Fruit fly (Drosophila melanogaster) whole organism, wandering third instar larva: ENCODE data around the gene CG33293.

Experiments used
- Abd-B ChIP-seq: fragments of >200 bp; optimal IDR thresholded peaks from 2 replicates; lab custom pipeline; 2017; ENCODE audit warnings: missing biosample characterization, missing genetic modification characterization
- HLH106 ChIP-seq: fragments of 200-800 bp; optimal IDR thresholded peaks from 3 replicates; lab custom pipeline; 2019; ENCODE audit warnings: missing biosample characterization, mild to moderate bottlenecking, missing genetic modification characterization, moderate library complexity
- Hnf4 ChIP-seq: fragments of 200-800 bp; sonication (Bioruptor generic); optimal IDR thresholded peaks from 2 replicates; lab custom pipeline; 2016; ENCODE audit warnings: missing biosample characterization, mild to moderate bottlenecking, missing genetic modification characterization
- Rel ChIP-seq, 2 experiments: fragments of 200-800 bp; sonication (Bioruptor generic) in 1 of 2; optimal IDR thresholded peaks; 2 replicates in 1 of 2; 3 replicates in 1 of 2; lab custom pipeline; 2016 to 2019; ENCODE audit warnings: mild to moderate bottlenecking in 2 of 2, missing biosample characterization in 2 of 2, missing genetic modification characterization in 2 of 2, moderate library complexity in 1 of 2
- Vsx2 ChIP-seq: fragments of 200-300, 225-300 bp; sonication (Bioruptor generic); optimal IDR thresholded peaks from 2 replicates; lab custom pipeline; 2018; ENCODE audit warnings: missing biosample characterization, missing genetic modification characterization; ENCODE audit not compliant: partially characterized antibody
- dl ChIP-seq, 2 experiments: fragments of 175-275, 200-275 bp in 1 of 2; fragments of 200-275 bp in 1 of 2; sonication (Bioruptor generic); optimal IDR thresholded peaks; lab custom pipeline; 2018; ENCODE audit warnings: mild to moderate bottlenecking in 2 of 2, missing biosample characterization in 2 of 2, missing genetic modification characterization in 2 of 2, moderate library complexity in 2 of 2; ENCODE audit not compliant: partially characterized antibody in 2 of 2, insufficient read depth in 1 of 2
- ey ChIP-seq: fragments of 200-800 bp; sonication (Bioruptor generic); optimal IDR thresholded peaks from 2 replicates; lab custom pipeline; 2016; ENCODE audit warnings: missing biosample characterization, missing genetic modification characterization
- h ChIP-seq: fragments of 200-800 bp; sonication (Bioruptor generic); optimal IDR thresholded peaks from 3 replicates; lab custom pipeline; 2016; ENCODE audit warnings: missing biosample characterization, mild to moderate bottlenecking, missing genetic modification characterization
- jim ChIP-seq: fragments of 175-275, 200-325 bp; sonication (Bioruptor generic); optimal IDR thresholded peaks from 2 replicates; lab custom pipeline; 2016; ENCODE audit warnings: missing biosample characterization, mild to moderate bottlenecking, missing genetic modification characterization
- lola ChIP-seq: fragments of >200 bp; optimal IDR thresholded peaks from 2 replicates; lab custom pipeline; 2017; ENCODE audit warnings: missing biosample characterization, missing genetic modification characterization
- psq ChIP-seq: fragments of 200-800 bp; sonication (Bioruptor generic); optimal IDR thresholded peaks from 3 replicates; lab custom pipeline; 2017; ENCODE audit warnings: missing biosample characterization, mild to moderate bottlenecking, missing genetic modification characterization, moderate library complexity
- rgr ChIP-seq: fragments of 200-800 bp; sonication (Bioruptor generic); optimal IDR thresholded peaks from 3 replicates; lab custom pipeline; 2016; ENCODE audit warnings: missing biosample characterization, mild to moderate bottlenecking, missing genetic modification characterization
- usp ChIP-seq: fragments of >200 bp; optimal IDR thresholded peaks from 2 replicates; lab custom pipeline; 2017; ENCODE audit warnings: missing biosample characterization, missing genetic modification characterization
- woc ChIP-seq: sonication (Bioruptor generic); optimal IDR thresholded peaks from 2 replicates; lab custom pipeline; 2016; ENCODE audit warnings: missing biosample characterization, mild to moderate bottlenecking, missing genetic modification characterization

DNA sequence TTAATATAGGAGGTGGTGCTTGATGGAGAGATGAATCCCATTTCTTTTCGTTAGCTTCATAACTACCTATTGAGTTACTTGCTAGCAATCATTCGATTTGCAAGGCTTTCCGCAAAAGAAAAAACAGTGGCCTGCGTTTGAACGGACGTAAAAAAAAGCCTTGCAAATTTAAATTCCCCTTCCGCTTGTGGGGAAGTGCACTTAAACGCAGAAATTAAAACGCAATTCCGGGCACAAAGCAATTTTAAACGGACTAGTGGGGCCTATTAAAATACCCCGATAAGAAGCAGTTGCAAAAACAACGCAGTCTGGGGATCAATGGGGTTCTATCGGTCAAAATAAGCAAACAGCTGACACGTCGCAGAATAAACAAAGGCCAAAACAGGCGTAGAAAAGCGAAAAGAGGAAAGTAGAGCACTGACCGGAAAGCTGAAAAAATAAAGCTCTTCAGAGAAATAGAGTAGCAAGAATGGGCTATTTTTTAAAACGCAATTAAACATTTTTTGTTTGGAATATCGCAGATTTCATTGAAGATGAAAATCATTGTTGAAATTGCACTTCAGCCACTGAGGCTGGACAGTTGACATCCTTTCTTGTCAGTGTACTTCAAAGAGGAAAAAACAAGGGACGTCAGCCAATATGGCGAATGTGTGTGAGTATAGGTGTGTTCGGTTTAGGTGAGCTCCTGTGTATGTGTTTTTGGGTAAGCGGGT is 10.2 kb upstream of the CG33293 start:
- TF ChIP-seq rgr (GFP tag; lab: Kevin White, UChicago) (peak; percentile 57), psq (peak; percentile 61), Rel (GFP tag; optimal IDR thresholded peaks at IDR 0.05; lab: Kevin White, UChicago) (no peak), Rel (tag; optimal IDR thresholded peaks at IDR 0.05; lab: Kevin White, UChicago) (peak; percentile 97), h (peak; percentile 62), Vsx2 (peak; percentile 19), lola (no peak), Abd-B (GFP tag; lab: Kevin White, UChicago) (no peak), usp (GFP tag; lab: Kevin White, UChicago) (no peak), HLH106 (tag; lab: Kevin White, UChicago) (peak; percentile 24), jim (no peak), woc (peak; percentile 68), ey (peak; percentile 65), Hnf4 (GFP tag; lab: Kevin White, UChicago) (peak; percentile 68), dl (GFP tag; optimal IDR thresholded peaks at IDR 0.05; lab: Kevin White, UChicago; ENCODE audit: insufficient read depth in 1 of 2, partially characterized antibody in 2 of 2) (no peak)
